Worm (Caenorhabditis elegans) whole organism, L3 larva: ENCODE measurements around the gene C41H7.2.

Experiments used
- ama-1 ChIP-seq: fragments of 150-350 bp; optimal IDR thresholded peaks from 2 replicates; lab custom pipeline; 2018
- ceh-16 ChIP-seq: sonication (generic microtip); optimal IDR thresholded peaks from 2 replicates; lab custom pipeline; 2017; ENCODE audit warnings: missing biosample characterization, missing genetic modification characterization
- ceh-28 ChIP-seq: fragments of 150-350 bp; optimal IDR thresholded peaks from 2 replicates; lab custom pipeline; 2014; ENCODE audit warnings: missing biosample characterization, missing genetic modification reagents, missing genetic modification characterization
- ceh-9 ChIP-seq: sonication (generic microtip); optimal IDR thresholded peaks from 2 replicates; lab custom pipeline; 2018; ENCODE audit warnings: missing biosample characterization, missing genetic modification characterization
- daf-12 ChIP-seq: fragments of 150-350 bp; optimal IDR thresholded peaks from 2 replicates; lab custom pipeline; 2014; ENCODE audit warnings: missing biosample characterization, missing genetic modification reagents, missing genetic modification characterization
- egl-5 ChIP-seq: fragments of 150-350 bp; optimal IDR thresholded peaks from 2 replicates; lab custom pipeline; 2017; ENCODE audit warnings: missing biosample characterization, missing genetic modification reagents, missing genetic modification characterization, inconsistent platforms
- elt-1 ChIP-seq: fragments of 150-350 bp; optimal IDR thresholded peaks from 2 replicates; lab custom pipeline; 2014; ENCODE audit warnings: missing biosample characterization, missing genetic modification characterization
- elt-3 ChIP-seq, 3 experiments: fragments of 150-350 bp in 1 of 3; sonication (generic microtip) in 2 of 3; optimal IDR thresholded peaks; 2 replicates in 2 of 3; 4 replicates in 1 of 3; lab custom pipeline; 2014 to 2017; ENCODE audit warnings: missing biosample characterization in 3 of 3, missing genetic modification characterization in 3 of 3
- eor-1 ChIP-seq, 2 experiments: fragments of 150-350 bp; optimal IDR thresholded peaks; 2 replicates each; lab custom pipeline; 2014 to 2018; ENCODE audit warnings: missing biosample characterization in 2 of 2, missing genetic modification characterization in 2 of 2
- hmg-11 ChIP-seq: sonication (generic microtip); optimal IDR thresholded peaks from 2 replicates; lab custom pipeline; 2016; ENCODE audit warnings: missing genetic modification characterization, missing compliant biosample characterization
- lin-15B ChIP-seq: fragments of 150-350 bp; optimal IDR thresholded peaks from 2 replicates; lab custom pipeline; 2014; ENCODE audit warnings: missing biosample characterization, missing genetic modification characterization
- lsy-12 ChIP-seq: sonication (generic microtip); optimal IDR thresholded peaks from 2 replicates; lab custom pipeline; 2016; ENCODE audit warnings: mild to moderate bottlenecking, missing genetic modification characterization, missing compliant biosample characterization
- mdl-1 ChIP-seq: fragments of 150-350 bp; optimal IDR thresholded peaks from 2 replicates; lab custom pipeline; 2014; ENCODE audit warnings: missing biosample characterization, missing genetic modification characterization
- nfya-1 ChIP-seq: sonication (generic microtip); optimal IDR thresholded peaks from 2 replicates; lab custom pipeline; 2017; ENCODE audit warnings: missing genetic modification characterization, mild to moderate bottlenecking, missing compliant biosample characterization, antibody characterized with exemption, moderate library complexity; ENCODE audit not compliant: insufficient read depth
- nhr-12 ChIP-seq: fragments of 150-350 bp; optimal IDR thresholded peaks from 2 replicates; lab custom pipeline; 2014; ENCODE audit warnings: missing biosample characterization, missing genetic modification characterization
- nhr-23 ChIP-seq: fragments of 150-350 bp; optimal IDR thresholded peaks from 2 replicates; lab custom pipeline; 2014; ENCODE audit warnings: missing biosample characterization, missing genetic modification reagents, missing genetic modification characterization
- nhr-237 ChIP-seq: fragments of 150-350 bp; optimal IDR thresholded peaks from 2 replicates; lab custom pipeline; 2014; ENCODE audit warnings: missing biosample characterization, missing genetic modification characterization
- nhr-25 ChIP-seq: sonication (generic microtip); optimal IDR thresholded peaks from 2 replicates; lab custom pipeline; 2017; ENCODE audit warnings: missing biosample characterization, missing genetic modification characterization
- nhr-43 ChIP-seq: sonication (generic microtip); optimal IDR thresholded peaks from 2 replicates; lab custom pipeline; 2016; ENCODE audit warnings: mild to moderate bottlenecking, missing genetic modification characterization, missing compliant biosample characterization; ENCODE audit not compliant: poor library complexity, severe bottlenecking
- nhr-67 ChIP-seq: fragments of 150-350 bp; optimal IDR thresholded peaks from 2 replicates; lab custom pipeline; 2014; ENCODE audit warnings: missing biosample characterization, missing genetic modification characterization
- nhr-76 ChIP-seq: fragments of 150-350 bp; sonication (generic microtip); optimal IDR thresholded peaks from 5 replicates; lab custom pipeline; 2014; ENCODE audit warnings: missing biosample characterization, missing genetic modification characterization
- nhr-77 ChIP-seq: fragments of 150-350 bp; optimal IDR thresholded peaks from 2 replicates; lab custom pipeline; 2014; ENCODE audit warnings: missing biosample characterization, missing genetic modification characterization
- pha-4 ChIP-seq: fragments of 150-350 bp; optimal IDR thresholded peaks from 2 replicates; lab custom pipeline; 2014; ENCODE audit warnings: missing biosample characterization, missing genetic modification reagents, missing genetic modification characterization
- pqm-1 ChIP-seq: fragments of 150-350 bp; optimal IDR thresholded peaks from 2 replicates; lab custom pipeline; 2017; ENCODE audit warnings: missing biosample characterization, missing genetic modification characterization, inconsistent platforms
- sea-2 ChIP-seq: fragments of 150-350 bp; sonication (generic microtip); optimal IDR thresholded peaks from 4 replicates; lab custom pipeline; 2014; ENCODE audit warnings: missing biosample characterization, missing genetic modification reagents, missing genetic modification characterization
- skn-1 ChIP-seq: fragments of 150-350 bp; optimal IDR thresholded peaks from 2 replicates; lab custom pipeline; 2014; ENCODE audit warnings: missing biosample characterization, missing genetic modification characterization
- snpc-4 ChIP-seq: fragments of 150-350 bp; optimal IDR thresholded peaks from 2 replicates; lab custom pipeline; 2014; ENCODE audit warnings: missing biosample characterization, missing genetic modification characterization
- zag-1 ChIP-seq: fragments of 150-350 bp; optimal IDR thresholded peaks from 2 replicates; lab custom pipeline; 2014; ENCODE audit warnings: missing biosample characterization, missing genetic modification characterization
- ztf-4 ChIP-seq: fragments of 150-350 bp; optimal IDR thresholded peaks from 2 replicates; lab custom pipeline; 2014; ENCODE audit warnings: missing biosample characterization, missing genetic modification characterization

Gene C41H7.2

DNA sequence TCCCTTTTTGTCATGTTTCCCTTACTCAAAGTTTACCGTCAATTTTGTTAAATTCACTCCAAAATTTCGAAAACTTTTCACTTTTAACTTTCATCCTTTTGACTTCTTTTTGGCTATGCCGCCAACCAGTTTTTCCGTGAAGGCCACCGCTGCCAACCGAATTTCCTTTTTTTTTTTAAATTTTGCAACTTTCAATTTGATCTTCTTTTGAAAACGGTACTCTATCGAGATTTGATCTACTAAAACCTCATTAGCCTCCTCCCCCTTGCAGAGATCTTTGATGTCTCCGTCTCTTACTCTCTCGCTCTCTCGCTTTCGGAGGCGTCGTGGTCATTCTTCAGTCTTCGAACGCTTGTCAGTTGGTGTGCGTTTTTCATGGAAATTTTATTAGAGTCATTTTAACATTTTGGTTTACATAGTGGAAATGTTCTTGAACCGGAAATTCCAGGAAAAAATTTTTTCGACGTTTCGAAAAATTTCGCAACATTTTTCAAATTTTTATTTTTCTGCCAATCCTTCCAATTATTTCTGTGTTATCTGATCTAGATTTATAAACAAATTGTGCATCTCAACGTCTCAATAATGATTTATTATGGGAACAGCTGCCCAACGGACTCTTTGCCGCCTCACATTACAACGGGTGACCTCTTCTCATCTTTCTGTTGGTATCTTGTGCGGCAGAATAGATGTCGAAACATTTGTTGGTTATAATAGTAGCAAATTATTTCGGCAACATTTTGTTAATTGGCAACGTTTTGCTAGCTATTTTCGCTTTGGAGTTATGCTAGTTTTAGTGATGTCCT, 19.8 kb upstream of the C41H7.2 start:
- peak; percentile 7 for TF ChIP-seq elt-1 (tag; lab: Kevin White, UChicago)
- peak; percentile 6 for TF ChIP-seq nhr-25 (tag; lab: Kevin White, UChicago)
- TF ChIP-seq zag-1 (tag; lab: Kevin White, UChicago): no peak

DNA sequence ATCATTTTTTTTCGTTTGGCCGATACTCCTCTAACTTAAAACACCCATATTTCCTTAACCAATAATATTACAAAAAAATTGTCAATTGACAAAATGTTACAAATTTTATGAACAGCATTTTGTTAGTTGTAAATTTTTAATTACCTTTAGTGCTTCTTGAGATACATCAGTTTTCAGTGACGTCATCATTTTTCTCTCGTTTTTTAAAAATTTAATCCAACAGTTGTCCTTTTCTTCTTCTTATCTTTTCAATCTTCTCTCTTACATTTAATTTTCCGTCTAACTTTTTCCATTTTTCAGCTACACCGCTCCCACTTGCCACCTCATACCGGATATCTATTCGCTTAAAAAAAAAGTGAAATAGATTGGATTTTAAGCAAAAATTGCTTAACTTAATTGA, 17.9 kb upstream of the C41H7.2 start, which contains the start of gene lido-8:
TSS of gene lido-8 (plus strand) at position 301 of the 400 bp plus-strand sequence.
- TF ChIP-seq hmg-11: no peak
- TF ChIP-seq ceh-16 (tag; lab: Kevin White, UChicago): no peak
- TF ChIP-seq nfya-1 (tag; lab: Kevin White, UChicago): no peak
- TF ChIP-seq, all 47 proteins: peak for 0

DNA sequence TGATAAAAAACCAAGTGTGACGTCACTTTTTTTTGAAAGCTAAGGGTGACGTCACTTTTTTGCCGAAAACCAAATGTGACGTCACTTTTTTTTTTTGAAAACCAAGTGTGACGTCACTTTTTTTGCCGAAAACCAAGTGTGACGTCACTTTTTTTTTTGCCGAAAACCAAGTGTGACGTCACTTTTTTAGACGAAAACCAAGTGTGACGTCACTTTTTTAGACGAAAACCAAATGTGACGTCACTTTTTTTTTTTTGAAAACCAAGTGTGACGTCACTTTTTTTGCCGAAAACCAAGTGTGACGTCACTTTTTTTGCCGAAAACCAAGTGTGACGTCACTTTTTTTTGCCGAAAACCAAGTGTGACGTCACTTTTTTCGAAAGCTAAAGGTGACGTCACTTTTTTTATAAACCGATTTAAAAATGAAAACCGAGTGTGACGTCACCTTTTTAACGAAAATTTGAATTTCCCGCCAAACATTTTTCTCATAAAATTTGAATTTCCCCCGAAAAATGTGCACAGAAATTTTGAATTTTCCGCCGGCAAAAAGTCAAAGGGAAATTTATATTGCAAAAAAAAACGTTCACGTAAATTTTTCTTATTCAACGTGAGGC, 16.7 kb upstream of the C41H7.2 start:
- TF ChIP-seq nhr-23 (tag; lab: Kevin White, UChicago): no peak
- no peak for TF ChIP-seq nhr-67 (tag; lab: Kevin White, UChicago)
- TF ChIP-seq nhr-25 (tag; lab: Kevin White, UChicago): no peak
- TF ChIP-seq skn-1: no peak
- TF ChIP-seq pha-4 (tag; lab: Kevin White, UChicago): no peak
- TF ChIP-seq, all 47 proteins: peak for 0

DNA sequence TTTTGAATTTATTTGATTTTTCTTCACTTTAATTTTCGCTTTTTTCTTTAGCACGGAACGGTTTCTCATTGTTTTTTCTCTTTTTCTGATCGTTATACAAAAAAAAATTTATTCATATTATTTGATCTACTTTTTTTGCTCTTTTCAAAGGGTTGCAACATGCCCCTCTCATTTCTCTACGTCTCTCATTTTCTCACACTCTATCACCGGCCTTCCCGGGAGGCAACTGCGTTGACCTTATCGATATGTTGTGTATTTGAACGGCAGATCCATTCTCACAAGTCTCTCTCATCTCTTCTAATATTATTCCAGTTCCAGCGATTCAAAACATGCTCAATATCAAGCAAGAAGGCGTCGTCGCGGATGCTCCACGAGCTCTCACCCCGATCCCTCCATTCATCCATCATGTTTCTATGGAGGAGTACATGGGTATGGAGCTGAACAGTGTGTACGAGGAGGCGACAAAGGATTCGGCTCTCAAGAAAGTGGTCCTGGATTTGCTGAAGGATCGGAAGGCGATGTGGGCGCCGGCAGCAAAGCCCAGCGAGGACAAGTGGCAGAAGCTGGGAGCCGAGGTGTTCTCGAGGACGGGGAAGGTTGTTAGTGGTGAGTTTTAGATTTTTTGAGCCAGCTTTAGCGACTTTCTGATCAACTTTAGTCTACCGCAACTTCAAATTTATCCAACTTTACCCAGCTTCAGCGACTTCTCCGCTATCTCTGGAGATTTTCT, 13.9 kb upstream of the C41H7.2 start, which contains the start of gene lido-9:
TSS of gene lido-9 (plus strand) at position 234 of the 730 bp plus-strand sequence.
- no peak for TF ChIP-seq nfya-1 (tag; lab: Kevin White, UChicago)
- TF ChIP-seq pqm-1 (tag; lab: Kevin White, UChicago): no peak
- TF ChIP-seq ztf-4: no peak
- no peak for TF ChIP-seq elt-3 (tag; optimal IDR thresholded peaks at IDR 0.05; lab: Kevin White, UChicago)
- no peak for TF ChIP-seq egl-5 (tag; lab: Kevin White, UChicago)
- TF ChIP-seq ama-1 (lab: Kevin White, UChicago): no peak
- TF ChIP-seq snpc-4 (tag; lab: Kevin White, UChicago): no peak
- TF ChIP-seq nhr-43: no peak
- no peak for TF ChIP-seq eor-1 (tag; optimal IDR thresholded peaks at IDR 0.05; lab: Kevin White, UChicago)
- no peak for TF ChIP-seq skn-1
- no peak for TF ChIP-seq nhr-77 (tag; lab: Kevin White, UChicago)
- no peak for TF ChIP-seq pha-4 (tag; lab: Kevin White, UChicago)
- no peak for TF ChIP-seq nhr-237 (tag; lab: Kevin White, UChicago)
- TF ChIP-seq nhr-23 (tag; lab: Kevin White, UChicago): no peak
- TF ChIP-seq nhr-76: no peak
- TF ChIP-seq nhr-12: no peak
- TF ChIP-seq mdl-1: no peak
- TF ChIP-seq ceh-16 (tag; lab: Kevin White, UChicago): no peak
- no peak for TF ChIP-seq lsy-12

DNA sequence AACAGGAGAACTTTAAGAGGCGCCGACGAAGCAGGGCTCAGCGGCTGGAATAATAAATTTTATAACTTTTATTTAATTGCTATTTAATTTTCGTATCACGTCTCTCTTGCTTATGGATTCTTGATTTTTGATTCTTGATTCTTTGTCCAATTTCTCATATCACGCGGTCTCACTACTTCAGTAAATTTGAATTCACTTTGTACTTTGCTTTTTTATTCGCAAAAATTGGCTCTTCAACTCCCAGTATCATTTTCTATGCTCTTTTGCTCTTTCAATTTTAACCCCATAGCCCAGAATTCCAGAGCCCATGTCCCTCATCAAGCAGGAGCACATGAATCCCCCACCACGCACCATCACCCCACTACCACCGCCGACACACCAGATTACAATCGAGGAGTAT, 12.4 kb upstream of the C41H7.2 start, which contains the start of gene lido-10:
TSS of gene lido-10 (plus strand) at position 301 of the 400 bp plus-strand sequence.
- no peak for TF ChIP-seq zag-1 (tag; lab: Kevin White, UChicago)

DNA sequence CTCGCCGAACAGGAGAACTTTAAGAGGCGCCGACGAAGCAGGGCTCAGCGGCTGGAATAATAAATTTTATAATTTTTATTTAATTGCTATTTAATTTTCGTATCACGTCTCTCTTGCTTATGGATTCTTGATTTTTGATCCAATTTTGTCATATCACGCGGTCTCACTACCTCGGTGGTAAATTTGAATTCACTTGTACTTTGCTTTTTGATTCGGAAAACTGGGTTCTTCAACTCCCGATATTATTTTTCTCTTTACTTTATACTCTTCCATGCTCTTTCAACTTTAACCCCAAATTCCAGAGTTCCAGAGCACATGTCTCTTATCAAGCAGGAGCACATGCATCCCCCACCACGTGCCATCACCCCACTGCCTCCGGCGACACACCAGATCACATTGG, 10.9 kb upstream of the C41H7.2 start, which contains the start of gene lido-11:
TSS of gene lido-11 (plus strand) at position 301 of the 400 bp plus-strand sequence.
- no peak for TF ChIP-seq ceh-28 (tag; lab: Kevin White, UChicago)
- TF ChIP-seq nhr-76: no peak
- no peak for TF ChIP-seq egl-5 (tag; lab: Kevin White, UChicago)
- no peak for TF ChIP-seq ceh-9 (tag; lab: Kevin White, UChicago)
- TF ChIP-seq eor-1 (tag; optimal IDR thresholded peaks at IDR 0.05; lab: Kevin White, UChicago): no peak
- TF ChIP-seq elt-3 (tag; optimal IDR thresholded peaks at IDR 0.05; lab: Kevin White, UChicago): no peak
- TF ChIP-seq daf-12 (tag; lab: Kevin White, UChicago): no peak
- TF ChIP-seq sea-2 (GFP tag; lab: Kevin White, UChicago): no peak
- no peak for TF ChIP-seq ceh-16 (tag; lab: Kevin White, UChicago)
- no peak for TF ChIP-seq nhr-43
- no peak for TF ChIP-seq lin-15B (tag; lab: Kevin White, UChicago)
- no peak for TF ChIP-seq pha-4 (tag; lab: Kevin White, UChicago)
